Fruit fly (Drosophila melanogaster) whole organism, adult: Measurements from ENCODE around the gene Vinc.

Source experiments
- CG11617 ChIP-seq: fragments of 200-800 bp; sonication (Bioruptor generic); optimal IDR thresholded peaks from 2 replicates; lab custom pipeline; 2017; ENCODE audit warnings: mild to moderate bottlenecking, missing biosample characterization, missing genetic modification reagents, missing genetic modification characterization
- CG12768 ChIP-seq: fragments of 200-800 bp; sonication (Bioruptor generic); optimal IDR thresholded peaks from 2 replicates; lab custom pipeline; 2017; ENCODE audit warnings: missing biosample characterization, missing genetic modification characterization, mild to moderate bottlenecking, moderate library complexity, missing genetic modification reagents
- CG14711 ChIP-seq: fragments of 200-800 bp; sonication (Bioruptor generic); optimal IDR thresholded peaks from 2 replicates; lab custom pipeline; 2018; ENCODE audit warnings: missing biosample characterization, mild to moderate bottlenecking, missing genetic modification characterization, moderate library complexity
- CG1620 ChIP-seq: fragments of 200-800 bp; sonication (Bioruptor generic); optimal IDR thresholded peaks from 2 replicates; lab custom pipeline; 2016; ENCODE audit warnings: missing biosample characterization, missing genetic modification characterization
- CG33017 ChIP-seq: fragments of 200-800 bp; sonication (Bioruptor generic); optimal IDR thresholded peaks from 2 replicates; lab custom pipeline; 2018; ENCODE audit warnings: missing biosample characterization, mild to moderate bottlenecking, missing genetic modification characterization, moderate library complexity
- CG5204 ChIP-seq: fragments of 200-800 bp; sonication (Bioruptor generic); optimal IDR thresholded peaks from 2 replicates; lab custom pipeline; 2016; ENCODE audit warnings: missing biosample characterization, missing genetic modification characterization
- CG7045 ChIP-seq: fragments of 200-800 bp; sonication (Bioruptor generic); optimal IDR thresholded peaks from 2 replicates; lab custom pipeline; 2017; ENCODE audit warnings: missing biosample characterization, mild to moderate bottlenecking, missing genetic modification characterization
- CG7101 ChIP-seq: fragments of 200-800 bp; sonication (Bioruptor generic); optimal IDR thresholded peaks from 2 replicates; lab custom pipeline; 2018; ENCODE audit warnings: missing biosample characterization, mild to moderate bottlenecking, missing genetic modification characterization, moderate library complexity
- Clk ChIP-seq: fragments of 200-800 bp; sonication (Bioruptor generic); optimal IDR thresholded peaks from 2 replicates; lab custom pipeline; 2017; ENCODE audit warnings: missing biosample characterization, missing genetic modification characterization
- Crg-1 ChIP-seq: fragments of 200-800 bp; sonication (Bioruptor generic); optimal IDR thresholded peaks from 2 replicates; lab custom pipeline; 2016; ENCODE audit warnings: missing biosample characterization, missing genetic modification characterization
- Hr96 ChIP-seq: fragments of 200-800 bp; sonication (Bioruptor generic); optimal IDR thresholded peaks from 2 replicates; lab custom pipeline; 2016; ENCODE audit warnings: missing biosample characterization, missing genetic modification characterization
- Mnt ChIP-seq: fragments of 200-800 bp; sonication (Bioruptor generic); optimal IDR thresholded peaks from 2 replicates; lab custom pipeline; 2016; ENCODE audit warnings: missing biosample characterization, mild to moderate bottlenecking, missing genetic modification characterization
- bab1 ChIP-seq: fragments of 200-800 bp; sonication (Bioruptor generic); optimal IDR thresholded peaks from 3 replicates; lab custom pipeline; 2019; ENCODE audit warnings: missing biosample characterization, mild to moderate bottlenecking, missing genetic modification characterization, moderate library complexity
- cic ChIP-seq: fragments of 200-800 bp; sonication (Bioruptor generic); optimal IDR thresholded peaks from 2 replicates; lab custom pipeline; 2017; ENCODE audit warnings: missing biosample characterization, mild to moderate bottlenecking, missing genetic modification characterization, moderate library complexity
- cnc ChIP-seq, 2 experiments: fragments of >200 bp; optimal IDR thresholded peaks; 2 replicates each; lab custom pipeline; 2017
- kay ChIP-seq: fragments of 200-800 bp; sonication (Bioruptor generic); peaks from one replicate; lab custom pipeline; 2016; ENCODE audit warnings: missing biosample characterization, missing genetic modification characterization, borderline replicate concordance
- ovo ChIP-seq: fragments of 200-800 bp; sonication (Bioruptor generic); optimal IDR thresholded peaks from 2 replicates; lab custom pipeline; 2016; ENCODE audit warnings: missing biosample characterization, missing genetic modification characterization
- pad ChIP-seq: fragments of 200-800 bp; sonication (Bioruptor generic); optimal IDR thresholded peaks from 3 replicates; lab custom pipeline; 2017; ENCODE audit warnings: missing biosample characterization, missing genetic modification characterization, mild to moderate bottlenecking, moderate library complexity, missing genetic modification reagents
- tj ChIP-seq: fragments of 200-800 bp; sonication (Bioruptor generic); optimal IDR thresholded peaks from 3 replicates; lab custom pipeline; 2017; ENCODE audit warnings: missing biosample characterization, mild to moderate bottlenecking, missing genetic modification characterization, moderate library complexity
- toe ChIP-seq: fragments of 200-800 bp; sonication (Bioruptor generic); optimal IDR thresholded peaks from 2 replicates; lab custom pipeline; 2016; ENCODE audit warnings: missing biosample characterization, missing genetic modification characterization

Gene Vinc

DNA sequence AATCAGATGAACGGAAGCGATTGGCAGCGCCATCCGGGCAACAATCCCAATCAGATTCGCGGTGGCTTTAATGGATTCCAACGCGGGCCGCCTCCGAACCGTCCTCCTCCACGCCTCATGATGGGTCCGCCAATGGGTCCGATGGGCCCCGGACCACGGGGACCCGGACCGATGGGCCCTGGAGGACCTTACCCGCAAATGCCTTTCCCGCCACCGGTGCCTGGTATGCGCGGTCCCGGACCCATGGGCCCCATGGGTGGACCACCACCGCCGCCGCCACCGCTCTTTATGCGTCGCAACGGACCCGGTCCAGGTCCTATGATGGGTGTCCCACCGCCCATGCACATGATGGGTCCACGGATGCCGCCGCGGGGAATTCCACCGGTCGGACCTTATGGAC is 20.5 kb upstream of the Vinc start:
- TF ChIP-seq kay (GFP tag; lab: Kevin White, UChicago) (no peak), CG7101 (tag; lab: Kevin White, UChicago) (no peak), tj (no peak), pad (GFP tag; lab: Kevin White, UChicago) (no peak), cic (GFP tag; lab: Kevin White, UChicago) (no peak), Hr96 (GFP tag; lab: Kevin White, UChicago) (no peak), CG11617 (no peak), CG33017 (tag; lab: Kevin White, UChicago) (no peak), CG5204 (no peak)

dm6 chrX:2241842-2242241 is 19.5 kb upstream of the Vinc start, which contains the start of gene kz:
TSS of gene kz (minus strand) at chrX:2242035.
- TF ChIP-seq bab1: peak; percentile 10
- TF ChIP-seq Mnt (GFP tag; lab: Kevin White, UChicago): peak; percentile 100
- TF ChIP-seq cic (GFP tag; lab: Kevin White, UChicago): no peak

dm6 chrX:2225138-2225537 is 2.8 kb upstream of the Vinc start, which contains the start of gene pcx:
TSS of gene pcx (plus strand) at chrX:2225296.
- TF ChIP-seq bab1 (no peak), Crg-1 (no peak), cnc (optimal IDR thresholded peaks at IDR 0.05; lab: Kevin White, UChicago) (no peak), CG33017 (tag; lab: Kevin White, UChicago) (no peak), toe (GFP tag; lab: Kevin White, UChicago) (no peak), CG14711 (tag; lab: Kevin White, UChicago) (no peak), CG11617 (no peak), kay (GFP tag; lab: Kevin White, UChicago) (no peak), CG5204 (no peak), CG7045 (GFP tag; lab: Kevin White, UChicago) (no peak), cic (GFP tag; lab: Kevin White, UChicago) (no peak), CG1620 (GFP tag; lab: Kevin White, UChicago) (no peak), pad (GFP tag; lab: Kevin White, UChicago) (no peak), Hr96 (GFP tag; lab: Kevin White, UChicago) (no peak), tj (no peak), ovo (GFP tag; lab: Kevin White, UChicago) (no peak), Mnt (GFP tag; lab: Kevin White, UChicago) (no peak), CG12768 (GFP tag; lab: Kevin White, UChicago) (no peak), CG7101 (tag; lab: Kevin White, UChicago) (no peak)

- TF ChIP-seq pad (GFP tag; lab: Kevin White, UChicago): no peak
- TF ChIP-seq CG5204: no peak
- TF ChIP-seq CG14711 (tag; lab: Kevin White, UChicago): no peak
- TF ChIP-seq tj: no peak
- no peak for TF ChIP-seq CG7045 (GFP tag; lab: Kevin White, UChicago)
- no peak for TF ChIP-seq ovo (GFP tag; lab: Kevin White, UChicago)
- no peak for TF ChIP-seq cnc (optimal IDR thresholded peaks at IDR 0.05; lab: Kevin White, UChicago)
- no peak for TF ChIP-seq CG1620 (GFP tag; lab: Kevin White, UChicago)
- TF ChIP-seq CG12768 (GFP tag; lab: Kevin White, UChicago): no peak
- no peak for TF ChIP-seq Crg-1
- TF ChIP-seq bab1: no peak
- no peak for TF ChIP-seq cic (GFP tag; lab: Kevin White, UChicago)
- TF ChIP-seq Mnt (GFP tag; lab: Kevin White, UChicago): no peak
Measured at dm6 chrX:2223454-2223853, 1.1 kb upstream of the Vinc start, which contains the start of gene CG14052. TSS of gene CG14052 (plus strand) at chrX:2223754.

- TF ChIP-seq CG5204: no peak
- no peak for TF ChIP-seq Crg-1
- no peak for TF ChIP-seq bab1
- no peak for TF ChIP-seq CG1620 (GFP tag; lab: Kevin White, UChicago)
- no peak for TF ChIP-seq CG11617
- no peak for TF ChIP-seq CG33017 (tag; lab: Kevin White, UChicago)
- TF ChIP-seq CG14711 (tag; lab: Kevin White, UChicago): no peak
- TF ChIP-seq cnc (optimal IDR thresholded peaks at IDR 0.05; lab: Kevin White, UChicago): no peak
Measured at dm6 chrX:2221598-2221997, 769 bp downstream of the Vinc start.

DNA sequence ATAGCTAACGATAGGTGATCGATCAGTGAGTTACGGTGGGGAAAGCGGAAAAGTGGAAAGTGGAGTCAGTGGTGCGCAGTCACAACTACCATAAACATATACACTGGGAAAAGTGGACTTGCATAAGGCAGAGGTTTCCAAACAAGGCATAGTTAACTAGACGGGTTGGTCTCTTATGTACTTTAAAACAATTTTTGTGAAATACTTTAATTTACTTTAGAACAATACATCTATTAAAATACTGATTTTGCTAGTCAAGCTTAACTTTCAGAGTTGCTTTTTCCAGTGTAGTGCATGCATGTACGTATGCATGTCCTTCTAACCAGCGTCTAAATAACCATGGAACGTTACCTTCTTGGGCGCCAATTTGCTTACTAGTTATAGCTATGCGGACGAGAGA is 2.5 kb downstream of the Vinc start:
- TF ChIP-seq CG12768 (GFP tag; lab: Kevin White, UChicago) (no peak), kay (GFP tag; lab: Kevin White, UChicago) (no peak), bab1 (no peak), CG33017 (tag; lab: Kevin White, UChicago) (no peak), pad (GFP tag; lab: Kevin White, UChicago) (no peak), Mnt (GFP tag; lab: Kevin White, UChicago) (no peak)

DNA sequence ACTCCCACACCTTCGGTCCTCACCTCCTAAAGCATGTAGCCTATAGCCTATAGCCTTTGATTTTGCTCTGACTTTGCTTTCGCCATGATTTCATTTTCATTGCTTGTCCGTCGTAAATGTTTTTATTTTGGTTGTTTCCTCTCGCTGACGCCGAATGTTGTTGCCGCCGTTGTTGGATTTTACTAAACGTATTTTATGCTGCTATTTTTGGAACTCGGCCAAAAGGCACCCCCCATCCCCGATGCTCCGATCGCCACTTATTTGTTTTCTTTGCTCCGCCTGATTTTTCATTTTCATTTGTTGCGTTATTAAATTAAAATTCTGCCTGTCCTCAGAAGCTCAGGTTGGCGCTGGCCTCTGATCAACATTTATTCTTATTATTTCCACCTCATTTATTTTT is 3.1 kb downstream of the Vinc start:
- no peak for TF ChIP-seq CG1620 (GFP tag; lab: Kevin White, UChicago)
- TF ChIP-seq ovo (GFP tag; lab: Kevin White, UChicago): no peak
- TF ChIP-seq toe (GFP tag; lab: Kevin White, UChicago): no peak
- no peak for TF ChIP-seq CG14711 (tag; lab: Kevin White, UChicago)
- TF ChIP-seq Crg-1: no peak
- no peak for TF ChIP-seq CG7045 (GFP tag; lab: Kevin White, UChicago)
- no peak for TF ChIP-seq kay (GFP tag; lab: Kevin White, UChicago)
- no peak for TF ChIP-seq CG5204
- no peak for TF ChIP-seq Clk (GFP tag; lab: Kevin White, UChicago)
- no peak for TF ChIP-seq cic (GFP tag; lab: Kevin White, UChicago)
- no peak for TF ChIP-seq CG33017 (tag; lab: Kevin White, UChicago)
- no peak for TF ChIP-seq Mnt (GFP tag; lab: Kevin White, UChicago)
- TF ChIP-seq CG11617: no peak
- TF ChIP-seq Hr96 (GFP tag; lab: Kevin White, UChicago): no peak
- no peak for TF ChIP-seq cnc (optimal IDR thresholded peaks at IDR 0.05; lab: Kevin White, UChicago)
